Worm (Caenorhabditis elegans): ENCODE results near the gene dnj-16.
A peak's percentile ranks its signal among the peaks of the same experiment; 100 is the strongest.

dnj-16 gene

DNA sequence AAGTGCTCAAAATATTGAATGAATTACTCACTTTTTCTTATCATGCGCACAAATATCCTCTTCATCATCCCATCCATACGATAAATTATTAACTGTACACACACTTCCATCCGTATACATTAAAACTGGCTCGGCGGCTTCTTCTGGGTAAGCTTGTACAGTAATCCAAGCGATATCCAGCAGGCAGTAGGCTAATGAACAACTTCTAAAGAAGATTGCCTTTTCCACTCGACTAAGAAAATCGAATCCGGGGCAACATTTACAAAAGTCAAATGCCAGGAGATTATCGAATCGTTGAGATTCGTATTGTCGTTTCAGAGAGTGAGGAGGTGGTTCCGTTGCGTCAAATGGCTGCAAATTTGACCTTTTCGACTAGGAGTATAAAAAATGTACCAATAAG, 40.4 kb downstream of the dnj-16 start:
- TF ChIP-seq unc-62 (GFP tag; optimal IDR thresholded peaks at IDR 0.05 in 1 of 2): peak in 1 of 2 experiments; percentile 93
- TF ChIP-seq unc-62 (tag; optimal IDR thresholded peaks at IDR 0.05): no peak
- no peak for TF ChIP-seq nhr-10 (tag; optimal IDR thresholded peaks at IDR 0.05)
- no peak for TF ChIP-seq jun-1 (tag; optimal IDR thresholded peaks at IDR 0.05)
- TF ChIP-seq lin-1 (GFP tag; IDR thresholded peaks at IDR 0.05): no peak

DNA sequence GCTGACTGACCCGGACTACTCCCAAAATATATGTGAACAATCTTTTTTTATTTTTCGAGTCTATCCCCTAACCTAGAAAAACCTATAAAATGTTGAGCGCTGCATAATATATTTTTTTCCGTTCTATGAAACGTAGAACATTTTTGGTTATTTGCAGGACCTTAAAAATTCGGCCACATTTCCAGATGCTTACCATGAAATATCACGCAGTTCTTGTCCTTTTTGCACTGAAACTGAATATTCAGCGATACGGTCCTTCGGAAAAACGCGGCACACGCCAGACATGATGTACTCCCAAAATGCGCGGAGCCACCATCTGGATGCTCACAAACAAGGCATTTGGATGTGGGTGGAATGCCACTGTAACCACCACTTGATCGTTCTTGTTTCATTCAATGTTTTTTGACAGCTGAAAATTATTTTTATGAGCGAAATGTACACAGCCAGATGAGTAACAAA, 41.9 kb downstream of the dnj-16 start, which contains the start of gene nhr-20:
TSS of gene nhr-20 (minus strand) at position 409 of the 459 bp plus-strand sequence.
- TF ChIP-seq ZK337.2 (GFP tag; IDR thresholded peaks at IDR 0.05): no peak
- peak; percentile 90 for TF ChIP-seq aha-1 (tag)

DNA sequence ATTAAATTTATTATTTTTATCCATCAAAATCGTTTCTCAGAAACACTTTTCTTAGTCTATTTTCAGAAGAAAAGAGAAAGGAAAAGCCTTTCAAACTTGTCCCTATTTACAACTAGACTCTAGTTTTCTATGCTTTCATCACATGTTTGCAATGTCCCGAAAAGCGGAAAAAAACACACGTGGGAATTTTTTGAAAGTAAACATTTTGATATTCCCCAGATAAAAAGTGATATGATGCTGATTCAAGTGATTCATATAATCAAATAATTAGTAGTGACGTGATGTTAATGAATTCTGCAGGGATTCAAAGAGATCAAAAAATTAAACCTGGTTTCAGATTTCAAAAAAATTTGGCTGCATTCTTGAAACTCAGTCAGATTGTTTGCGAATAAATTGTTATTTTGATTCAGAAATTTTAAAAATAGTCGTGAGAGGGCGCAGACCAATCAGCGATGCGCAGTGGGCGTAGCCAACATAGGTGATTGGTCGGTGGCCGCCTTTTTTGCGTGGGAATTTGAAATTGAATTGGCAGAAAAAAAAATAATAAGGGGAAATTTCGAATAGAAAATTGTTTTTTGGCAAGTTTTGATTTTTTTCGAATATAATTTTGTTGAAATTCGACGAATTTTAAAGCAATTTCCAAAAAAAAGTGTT, 43.8 kb downstream of the dnj-16 start:
- TF ChIP-seq dpl-1 (GFP tag; optimal IDR thresholded peaks at IDR 0.05): no peak
- TF ChIP-seq lir-3 (tag; optimal IDR thresholded peaks at IDR 0.05): no peak
- no peak for TF ChIP-seq spr-3 (GFP tag; optimal IDR thresholded peaks at IDR 0.05)
- no peak for TF ChIP-seq lin-13 (GFP tag; optimal IDR thresholded peaks at IDR 0.05)
- no peak for TF ChIP-seq arid-1 (GFP tag; conservative IDR thresholded peaks at IDR 0.05)
- no peak for TF ChIP-seq ztf-7 (tag; optimal IDR thresholded peaks at IDR 0.05)
- no peak for TF ChIP-seq Y105C5A.15 (GFP tag; IDR thresholded peaks at IDR 0.05)
- no peak for TF ChIP-seq lin-15B (tag; optimal IDR thresholded peaks at IDR 0.05)
- no peak for TF ChIP-seq hif-1 (tag; optimal IDR thresholded peaks at IDR 0.05)
- TF ChIP-seq ceh-82 (tag; optimal IDR thresholded peaks at IDR 0.05): no peak
- TF ChIP-seq hmg-1.1 (GFP tag; IDR thresholded peaks at IDR 0.05): no peak
- TF ChIP-seq zip-11 (GFP tag; IDR thresholded peaks at IDR 0.05): no peak

DNA sequence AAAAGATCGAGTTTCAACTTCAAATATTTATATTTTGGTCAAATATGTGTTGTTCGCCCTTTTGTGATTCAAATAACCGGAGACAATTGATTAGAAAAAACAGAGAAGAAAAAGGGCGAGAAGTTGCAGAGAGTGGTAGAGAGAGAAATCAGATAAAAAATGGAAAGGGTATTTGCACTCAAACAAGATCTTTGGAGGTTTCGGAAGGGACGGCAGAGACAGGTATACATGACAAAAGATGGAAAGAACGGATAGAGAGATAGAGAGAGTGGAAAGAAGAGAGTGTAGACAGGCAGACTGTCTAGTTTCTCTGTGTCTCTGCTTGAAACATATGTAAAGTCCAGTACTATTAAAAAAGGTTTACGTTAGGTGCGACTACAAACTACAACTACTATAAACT, 45.2 kb downstream of the dnj-16 start:
- TF ChIP-seq mep-1 (tag; optimal IDR thresholded peaks at IDR 0.05) (peak; percentile 41), R02D3.7 (tag; optimal IDR thresholded peaks at IDR 0.05) (no peak), egl-27 (tag; optimal IDR thresholded peaks at IDR 0.05) (no peak), tag-97 (GFP tag; IDR thresholded peaks at IDR 0.05) (no peak), zip-2 (tag; optimal IDR thresholded peaks at IDR 0.05) (no peak), nhr-77 (tag; optimal IDR thresholded peaks at IDR 0.05) (no peak), nhr-41 (GFP tag; IDR thresholded peaks at IDR 0.05) (no peak), zfp-2 (tag; optimal IDR thresholded peaks at IDR 0.05) (no peak), ceh-44 (GFP tag; IDR thresholded peaks at IDR 0.05) (no peak), Y48G9A.11 (GFP tag; IDR thresholded peaks at IDR 0.05) (no peak), spr-3 (GFP tag; optimal IDR thresholded peaks at IDR 0.05) (no peak), egl-43 (GFP tag; IDR thresholded peaks at IDR 0.05) (no peak), nhr-42 (GFP tag; IDR thresholded peaks at IDR 0.05) (no peak), zag-1 (tag; optimal IDR thresholded peaks at IDR 0.05) (no peak), nhr-111 (GFP tag; optimal IDR thresholded peaks at IDR 0.05) (no peak), daf-16 (GFP tag; optimal IDR thresholded peaks at IDR 0.05) (no peak), daf-16 (tag; optimal IDR thresholded peaks at IDR 0.05) (no peak), D1046.2 (GFP tag; IDR thresholded peaks at IDR 0.05) (no peak), hif-1 (tag; optimal IDR thresholded peaks at IDR 0.05) (no peak), hlh-30 (tag; optimal IDR thresholded peaks at IDR 0.05; ENCODE audit: insufficient read depth) (peak; percentile 26), nhr-102 (tag; optimal IDR thresholded peaks at IDR 0.05) (no peak), unc-130 (GFP tag; optimal IDR thresholded peaks at IDR 0.05) (no peak), dve-1 (tag; optimal IDR thresholded peaks at IDR 0.05; ENCODE audit: insufficient read depth) (no peak), nhr-25 (tag; optimal IDR thresholded peaks at IDR 0.05; ENCODE audit: borderline replicate concordance, insufficient read depth) (peak; percentile 59), ces-1 (GFP tag; optimal IDR thresholded peaks at IDR 0.05) (no peak), dmd-9 (GFP tag; IDR thresholded peaks at IDR 0.05) (no peak), F26F4.8 (GFP tag; conservative IDR thresholded peaks at IDR 0.05) (no peak), nhr-237 (tag; optimal IDR thresholded peaks at IDR 0.05) (no peak), spr-1 (tag; optimal IDR thresholded peaks at IDR 0.05) (no peak), F10B5.3 (tag; optimal IDR thresholded peaks at IDR 0.05) (no peak)
